Worm (Caenorhabditis elegans): ENCODE results near the gene ptr-9.

DNA sequence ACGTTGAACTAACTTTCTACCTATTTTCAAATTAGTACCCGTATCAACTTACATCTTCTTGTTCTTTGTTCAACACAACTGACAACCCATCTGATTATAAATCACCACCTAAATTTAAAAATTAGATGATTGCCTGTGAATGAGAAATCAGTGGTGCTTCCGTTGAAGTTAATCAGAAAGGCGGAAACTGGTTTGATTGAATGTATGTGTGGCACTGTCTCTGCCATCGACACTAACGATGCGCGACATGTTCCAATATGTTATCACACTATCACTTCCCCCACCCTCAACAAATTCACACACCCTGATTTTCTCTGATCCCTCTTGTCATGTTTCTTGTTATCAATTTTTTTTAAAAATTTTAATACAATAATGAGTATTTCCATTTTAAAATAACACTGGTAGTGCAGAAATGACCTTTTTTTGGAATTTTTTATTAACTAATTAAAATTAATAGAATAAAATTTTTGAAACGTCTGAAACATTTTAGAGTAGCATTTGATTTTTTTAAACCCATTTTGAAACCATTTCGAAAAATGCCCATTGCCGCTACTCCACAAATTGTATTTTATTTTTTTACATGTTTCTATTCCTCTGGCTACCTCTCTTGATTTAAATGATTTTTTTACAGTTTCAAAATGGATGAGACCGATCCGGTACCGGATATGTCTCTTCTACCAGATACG is 42.4 kb downstream of the ptr-9 start, which contains the start of gene ced-11:
- TF ChIP-seq F39B2.1 (GFP tag; IDR thresholded peaks at IDR 0.05): no peak
- TF ChIP-seq B0336.3 (GFP tag; IDR thresholded peaks at IDR 0.05): no peak
- TF ChIP-seq ztf-22 (GFP tag; optimal IDR thresholded peaks at IDR 0.05): no peak
- no peak for TF ChIP-seq hrde-1 (tag; optimal IDR thresholded peaks at IDR 0.05; ENCODE audit: borderline replicate concordance)
- no peak for TF ChIP-seq ama-1 (optimal IDR thresholded peaks at IDR 0.05)
- TF ChIP-seq ama-1 (GFP tag; optimal IDR thresholded peaks at IDR 0.05): no peak
- no peak for TF ChIP-seq snpc-3.4 (tag; optimal IDR thresholded peaks at IDR 0.05)
- TF ChIP-seq snpc-4 (GFP tag; optimal IDR thresholded peaks at IDR 0.05): no peak
- TF ChIP-seq snpc-4 (tag; optimal IDR thresholded peaks at IDR 0.05): no peak
- TF ChIP-seq Y53G8AR.9 (GFP tag; conservative IDR thresholded peaks at IDR 0.05): no peak
- TF ChIP-seq lin-35 (GFP tag; optimal IDR thresholded peaks at IDR 0.05): no peak
- no peak for TF ChIP-seq egl-18 (GFP tag; IDR thresholded peaks at IDR 0.05)
- no peak for TF ChIP-seq attf-5 (GFP tag; optimal IDR thresholded peaks at IDR 0.05)
- TF ChIP-seq Y79H2A.3 (GFP tag; conservative IDR thresholded peaks at IDR 0.05): no peak
- TF ChIP-seq efl-1 (GFP tag; optimal IDR thresholded peaks at IDR 0.05): no peak

Data from whole organism, young adult.